Worm (Caenorhabditis elegans): ENCODE measurements around the gene clec-7.

clec-7 gene

DNA sequence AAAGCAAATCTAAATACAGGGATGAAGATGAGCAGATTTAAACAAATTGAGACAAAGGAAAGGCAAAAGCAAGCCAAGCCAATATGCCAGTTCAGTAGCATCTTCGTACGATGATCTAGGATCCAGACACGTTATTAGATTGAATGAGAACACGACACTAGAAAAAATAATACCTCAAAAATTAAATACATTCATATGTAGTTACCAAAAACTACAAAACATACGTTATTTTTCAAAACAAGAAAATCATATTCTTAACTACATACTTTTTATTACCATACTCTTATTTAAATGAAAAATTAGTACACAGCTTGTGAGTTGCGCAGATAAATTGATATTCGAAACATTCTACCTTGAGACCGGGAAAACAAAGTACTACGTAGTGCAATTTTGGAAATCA is 15.0 kb upstream of the clec-7 start, which contains the start of gene srx-6:
Gene srx-6, minus strand, starts transcription at position 101 of the 400 bp plus-strand sequence.
- TF ChIP-seq sdz-38 (tag; optimal IDR thresholded peaks at IDR 0.05) (no peak), lin-35 (GFP tag; optimal IDR thresholded peaks at IDR 0.05) (no peak), lir-1 (GFP tag; conservative IDR thresholded peaks at IDR 0.05) (no peak), sptf-2 (GFP tag; optimal IDR thresholded peaks at IDR 0.05) (no peak), hsf-1 (GFP tag; IDR thresholded peaks at IDR 0.05) (no peak), nhr-179 (tag; optimal IDR thresholded peaks at IDR 0.05) (no peak), unc-62 (GFP tag; optimal IDR thresholded peaks at IDR 0.05) (no peak), rcor-1 (GFP tag; IDR thresholded peaks at IDR 0.05) (no peak)

DNA sequence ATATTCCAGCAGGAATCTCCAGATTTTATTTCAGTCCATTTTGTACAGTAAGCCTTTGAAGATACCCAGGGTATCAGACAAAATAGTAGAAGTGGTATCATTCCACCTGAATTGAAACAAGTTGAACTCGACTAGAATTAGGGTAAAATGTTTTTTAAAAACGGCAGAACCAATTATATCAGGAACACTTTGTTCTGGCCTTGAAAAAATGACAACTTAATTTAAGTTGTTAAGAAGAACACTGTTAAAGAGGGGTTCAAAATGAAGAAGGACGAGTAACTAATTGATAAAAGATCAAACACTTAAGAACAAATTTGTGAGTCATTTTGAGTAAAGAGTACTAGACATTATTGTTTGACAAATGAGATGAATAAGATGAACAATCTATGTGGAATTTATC is 7.3 kb upstream of the clec-7 start, which contains the start of gene lmd-4:
Gene lmd-4, minus strand, starts transcription at position 101 of the 400 bp plus-strand sequence.
- TF ChIP-seq lag-1 (GFP tag; IDR thresholded peaks at IDR 0.05) (no peak), let-607 (tag; optimal IDR thresholded peaks at IDR 0.05) (no peak), hrde-1 (tag; optimal IDR thresholded peaks at IDR 0.05; ENCODE audit: borderline replicate concordance) (no peak), akir-1 (GFP tag; optimal IDR thresholded peaks at IDR 0.05) (no peak), nfyb-1 (GFP tag; IDR thresholded peaks at IDR 0.05) (no peak), nfya-1 (tag; optimal IDR thresholded peaks at IDR 0.05; ENCODE audit: borderline replicate concordance, insufficient read depth) (no peak), F10E7.11 (tag; optimal IDR thresholded peaks at IDR 0.05) (no peak), madf-10 (tag; optimal IDR thresholded peaks at IDR 0.05) (no peak), lsl-1 (GFP tag; optimal IDR thresholded peaks at IDR 0.05) (no peak), cebp-2 (GFP tag; IDR thresholded peaks at IDR 0.05) (no peak), tbx-9 (tag; optimal IDR thresholded peaks at IDR 0.05; ENCODE audit: borderline replicate concordance) (no peak), F23B12.7 (tag; optimal IDR thresholded peaks at IDR 0.05; ENCODE audit: insufficient read depth) (no peak), ceh-100 (GFP tag; IDR thresholded peaks at IDR 0.05) (no peak), dpff-1 (tag; optimal IDR thresholded peaks at IDR 0.05) (no peak)

DNA sequence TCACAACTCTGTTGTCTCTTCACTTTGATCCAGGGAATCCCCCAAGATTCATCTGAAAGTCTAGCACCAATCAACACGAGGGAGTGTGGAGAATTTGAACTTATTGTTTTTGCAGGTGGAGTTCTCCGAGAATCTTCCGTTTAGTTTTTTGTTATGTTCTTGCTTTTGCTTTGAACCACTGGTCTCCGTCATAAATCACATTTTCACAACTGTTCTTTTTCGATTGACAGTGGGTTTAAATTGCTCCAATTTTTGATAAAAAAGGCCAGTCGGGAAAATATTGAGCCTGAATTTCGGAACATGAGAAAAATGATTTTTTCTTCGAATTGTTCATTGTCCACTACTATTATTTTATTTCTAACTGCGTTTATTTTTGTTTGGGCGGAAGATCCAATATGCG is 6.3 kb upstream of the clec-7 start, which contains the start of gene F10G2.10:
Gene F10G2.10, plus strand, starts transcription at position 301 of the 400 bp plus-strand sequence.
- no peak for TF ChIP-seq F57C9.4 (tag; optimal IDR thresholded peaks at IDR 0.05)
- no peak for TF ChIP-seq snpc-1.1 (tag; optimal IDR thresholded peaks at IDR 0.05; ENCODE audit: insufficient read depth)
- no peak for TF ChIP-seq K11D2.4 (GFP tag; IDR thresholded peaks at IDR 0.05)
- no peak for TF ChIP-seq F55B11.4 (tag; optimal IDR thresholded peaks at IDR 0.05; ENCODE audit: borderline replicate concordance, insufficient read depth)
- TF ChIP-seq hmg-1.2 (GFP tag; IDR thresholded peaks at IDR 0.05), result no peak
- TF ChIP-seq nfyb-1 (GFP tag; IDR thresholded peaks at IDR 0.05), result no peak
- no peak for TF ChIP-seq sdz-38 (tag; optimal IDR thresholded peaks at IDR 0.05)
- no peak for TF ChIP-seq nhr-120 (GFP tag; IDR thresholded peaks at IDR 0.05)
- no peak for TF ChIP-seq ama-1 (optimal IDR thresholded peaks at IDR 0.05)
- TF ChIP-seq ama-1 (GFP tag; optimal IDR thresholded peaks at IDR 0.05), result no peak
- TF ChIP-seq rpc-1 (optimal IDR thresholded peaks at IDR 0.05), result no peak
- TF ChIP-seq rpc-1 (tag; optimal IDR thresholded peaks at IDR 0.05), result no peak
- no peak for TF ChIP-seq nhr-80 (tag; optimal IDR thresholded peaks at IDR 0.05)
- TF ChIP-seq Y67H2A.10 (GFP tag; conservative IDR thresholded peaks at IDR 0.05), result no peak

DNA sequence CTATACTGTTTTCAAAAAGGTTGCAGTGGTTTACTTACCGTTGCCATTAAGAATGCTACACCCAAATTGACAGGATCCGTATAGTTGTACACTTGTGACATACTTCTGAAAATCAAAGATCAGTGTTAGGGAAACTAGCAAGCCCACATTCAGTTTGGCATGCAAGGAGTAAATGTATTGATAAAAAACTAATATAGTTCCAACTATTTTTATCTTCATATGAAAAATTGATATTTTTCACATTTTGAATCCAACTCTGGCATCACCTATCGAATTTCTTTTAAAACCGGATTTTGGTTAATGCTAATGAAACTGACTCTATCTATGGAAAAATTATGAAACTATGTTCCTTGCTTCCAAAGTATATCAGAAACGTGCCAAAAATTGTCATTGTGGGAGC is 2.9 kb upstream of the clec-7 start, which contains the start of gene srx-92:
Gene srx-92, minus strand, starts transcription at position 101 of the 400 bp plus-strand sequence.
- no peak for TF ChIP-seq B0019.2 (GFP tag; conservative IDR thresholded peaks at IDR 0.05)
- TF ChIP-seq nfya-2 (GFP tag; IDR thresholded peaks at IDR 0.05), result no peak
- TF ChIP-seq Y79H2A.3 (GFP tag; conservative IDR thresholded peaks at IDR 0.05), result no peak
- TF ChIP-seq attf-3 (GFP tag; conservative IDR thresholded peaks at IDR 0.05), result no peak
- no peak for TF ChIP-seq nhr-179 (tag; optimal IDR thresholded peaks at IDR 0.05)
- TF ChIP-seq sptf-2 (GFP tag; optimal IDR thresholded peaks at IDR 0.05), result no peak
- no peak for TF ChIP-seq ceh-58 (GFP tag; IDR thresholded peaks at IDR 0.05)
- no peak for TF ChIP-seq sdz-38 (tag; optimal IDR thresholded peaks at IDR 0.05)
- no peak for TF ChIP-seq hsf-1 (GFP tag; IDR thresholded peaks at IDR 0.05)
- TF ChIP-seq hlh-12 (tag; optimal IDR thresholded peaks at IDR 0.05), result no peak

Data from whole organism, young adult.